Worm (Caenorhabditis elegans) whole organism, midembryonic: Measurements from ENCODE around the gene idpp-5.
A peak's percentile ranks its signal among the peaks of the same experiment; 100 is the strongest.

Experiments used
- T22C8.4 ChIP-seq: fragments of 200-800 bp; sonication (Bioruptor generic); IDR thresholded peaks from 2 replicates; pipeline ENCODE4 v1.3.6; 2022; ENCODE audit warnings: missing genetic modification characterization, missing compliant biosample characterization
- cog-1 ChIP-seq: sonication (generic microtip); optimal IDR thresholded peaks from 2 replicates; lab custom pipeline; 2016; ENCODE audit warnings: missing genetic modification characterization, missing compliant biosample characterization
- flt-1 ChIP-seq: fragments of 200-800 bp; sonication (Bioruptor generic); IDR thresholded peaks from 2 replicates; pipeline ENCODE4 v1.3.6; 2022; ENCODE audit warnings: missing genetic modification characterization, missing compliant biosample characterization
- klf-2 ChIP-seq: fragments of 200-800 bp; sonication (Bioruptor generic); conservative IDR thresholded peaks from 2 replicates; pipeline ENCODE4 v1.3.6; 2022; ENCODE audit warnings: missing genetic modification reagents, missing genetic modification characterization, missing compliant biosample characterization
- med-1 ChIP-seq: sonication (generic microtip); optimal IDR thresholded peaks from 2 replicates; lab custom pipeline; 2017; ENCODE audit warnings: missing genetic modification characterization, mild to moderate bottlenecking, missing compliant biosample characterization, antibody characterized with exemption, missing genetic modification reagents; ENCODE audit not compliant: insufficient read depth
- ref-1 ChIP-seq: fragments of 200-800 bp; sonication (Bioruptor generic); conservative IDR thresholded peaks from 2 replicates; pipeline ENCODE4 v1.3.6; 2022; ENCODE audit warnings: missing genetic modification reagents, missing genetic modification characterization, missing compliant biosample characterization
- tab-1 ChIP-seq: fragments of 200-800 bp; sonication (Bioruptor generic); IDR thresholded peaks from 2 replicates; pipeline ENCODE4 v1.3.6; 2022; ENCODE audit warnings: missing genetic modification characterization, missing compliant biosample characterization
- ztf-23 ChIP-seq: fragments of 200-800 bp; sonication (Bioruptor generic); IDR thresholded peaks from 2 replicates; pipeline ENCODE4 v1.3.6; 2022; ENCODE audit warnings: missing genetic modification reagents, missing genetic modification characterization, missing compliant biosample characterization
- ztf-29 ChIP-seq: fragments of 200-800 bp; sonication (Bioruptor generic); IDR thresholded peaks from 2 replicates; pipeline ENCODE4 v1.3.6; 2022; ENCODE audit warnings: missing genetic modification reagents, missing genetic modification characterization, missing compliant biosample characterization

Gene idpp-5

ce11 chrX:3795642-3796041 lies 3.0 kb upstream of the idpp-5 start, which contains the start of gene F35A5.5:
TSS of gene F35A5.5 (minus strand) at chrX:3795742.
- no peak for TF ChIP-seq ref-1 (GFP tag; lab: Robert Waterston, UW)
- TF ChIP-seq ztf-29 (GFP tag; lab: Robert Waterston, UW): no peak
- no peak for TF ChIP-seq flt-1 (GFP tag; lab: Robert Waterston, UW)
- no peak for TF ChIP-seq tab-1 (GFP tag; lab: Robert Waterston, UW)
- TF ChIP-seq klf-2 (GFP tag; lab: Robert Waterston, UW): no peak
- no peak for TF ChIP-seq T22C8.4
- TF ChIP-seq cog-1 (tag; lab: Kevin White, UChicago): no peak
- no peak for TF ChIP-seq ztf-23 (GFP tag; lab: Robert Waterston, UW)
- TF ChIP-seq med-1: no peak

- TF ChIP-seq ref-1 (GFP tag; lab: Robert Waterston, UW) (no peak), tab-1 (GFP tag; lab: Robert Waterston, UW) (no peak), ztf-29 (GFP tag; lab: Robert Waterston, UW) (no peak), T22C8.4 (no peak), klf-2 (GFP tag; lab: Robert Waterston, UW) (no peak), ztf-23 (GFP tag; lab: Robert Waterston, UW) (no peak), cog-1 (tag; lab: Kevin White, UChicago) (no peak), flt-1 (GFP tag; lab: Robert Waterston, UW) (no peak)
Measured at ce11 chrX:3794161-3794560, 1.5 kb upstream of the idpp-5 start.

ce11 chrX:3793389-3793788 lies 774 bp upstream of the idpp-5 start:
- TF ChIP-seq ztf-29 (GFP tag; lab: Robert Waterston, UW): no peak
- TF ChIP-seq flt-1 (GFP tag; lab: Robert Waterston, UW): no peak
- no peak for TF ChIP-seq med-1
- no peak for TF ChIP-seq ref-1 (GFP tag; lab: Robert Waterston, UW)
- no peak for TF ChIP-seq T22C8.4
- no peak for TF ChIP-seq tab-1 (GFP tag; lab: Robert Waterston, UW)
- TF ChIP-seq cog-1 (tag; lab: Kevin White, UChicago): no peak
- no peak for TF ChIP-seq klf-2 (GFP tag; lab: Robert Waterston, UW)

- TF ChIP-seq T22C8.4 (no peak), ztf-29 (GFP tag; lab: Robert Waterston, UW) (no peak), med-1 (no peak), klf-2 (GFP tag; lab: Robert Waterston, UW) (no peak), cog-1 (tag; lab: Kevin White, UChicago) (no peak), ref-1 (GFP tag; lab: Robert Waterston, UW) (no peak), tab-1 (GFP tag; lab: Robert Waterston, UW) (no peak), flt-1 (GFP tag; lab: Robert Waterston, UW) (no peak), ztf-23 (GFP tag; lab: Robert Waterston, UW) (no peak)
Measured at ce11 chrX:3791098-3791497, 1.5 kb downstream of the idpp-5 start.

ce11 chrX:3788483-3788882 lies 4.1 kb downstream of the idpp-5 start:
- no peak for TF ChIP-seq med-1
- 0 out of 2 replicates have a peak, but pooled peaks have one; percentile 6 for TF ChIP-seq tab-1 (GFP tag; lab: Robert Waterston, UW)
- TF ChIP-seq ztf-23 (GFP tag; lab: Robert Waterston, UW): no peak
- no peak for TF ChIP-seq flt-1 (GFP tag; lab: Robert Waterston, UW)
- no peak for TF ChIP-seq ref-1 (GFP tag; lab: Robert Waterston, UW)
- no peak for TF ChIP-seq cog-1 (tag; lab: Kevin White, UChicago)
- TF ChIP-seq klf-2 (GFP tag; lab: Robert Waterston, UW): no peak
- no peak for TF ChIP-seq T22C8.4

- TF ChIP-seq ztf-29 (GFP tag; lab: Robert Waterston, UW): no peak
- TF ChIP-seq ztf-23 (GFP tag; lab: Robert Waterston, UW): no peak
- TF ChIP-seq flt-1 (GFP tag; lab: Robert Waterston, UW): no peak
- no peak for TF ChIP-seq med-1
- TF ChIP-seq T22C8.4: no peak
- no peak for TF ChIP-seq ref-1 (GFP tag; lab: Robert Waterston, UW)
- TF ChIP-seq cog-1 (tag; lab: Kevin White, UChicago): no peak
- no peak for TF ChIP-seq klf-2 (GFP tag; lab: Robert Waterston, UW)
- no peak for TF ChIP-seq tab-1 (GFP tag; lab: Robert Waterston, UW)
Measured at ce11 chrX:3787431-3788076, 5.1 kb downstream of the idpp-5 start, which contains the start of gene pmpl-1. TSS of gene pmpl-1 (plus strand) at chrX:3788026.

- TF ChIP-seq tab-1 (GFP tag; lab: Robert Waterston, UW) (no peak), flt-1 (GFP tag; lab: Robert Waterston, UW) (no peak), ztf-29 (GFP tag; lab: Robert Waterston, UW) (no peak), ztf-23 (GFP tag; lab: Robert Waterston, UW) (no peak), T22C8.4 (no peak), med-1 (no peak), ref-1 (GFP tag; lab: Robert Waterston, UW) (no peak), cog-1 (tag; lab: Kevin White, UChicago) (no peak), klf-2 (GFP tag; lab: Robert Waterston, UW) (no peak)
Measured at ce11 chrX:3785111-3785808, 7.4 kb downstream of the idpp-5 start.

- no peak for TF ChIP-seq med-1
- TF ChIP-seq klf-2 (GFP tag; lab: Robert Waterston, UW): no peak
- no peak for TF ChIP-seq ref-1 (GFP tag; lab: Robert Waterston, UW)
- no peak for TF ChIP-seq ztf-23 (GFP tag; lab: Robert Waterston, UW)
- TF ChIP-seq flt-1 (GFP tag; lab: Robert Waterston, UW): no peak
- TF ChIP-seq tab-1 (GFP tag; lab: Robert Waterston, UW): no peak
- TF ChIP-seq ztf-29 (GFP tag; lab: Robert Waterston, UW): no peak
- no peak for TF ChIP-seq cog-1 (tag; lab: Kevin White, UChicago)
- no peak for TF ChIP-seq T22C8.4
Measured at ce11 chrX:3783659-3784058, 9.0 kb downstream of the idpp-5 start.

- TF ChIP-seq ztf-23 (GFP tag; lab: Robert Waterston, UW): no peak
- TF ChIP-seq tab-1 (GFP tag; lab: Robert Waterston, UW): no peak
- no peak for TF ChIP-seq cog-1 (tag; lab: Kevin White, UChicago)
- no peak for TF ChIP-seq T22C8.4
- TF ChIP-seq ref-1 (GFP tag; lab: Robert Waterston, UW): no peak
- no peak for TF ChIP-seq ztf-29 (GFP tag; lab: Robert Waterston, UW)
- no peak for TF ChIP-seq med-1
- TF ChIP-seq flt-1 (GFP tag; lab: Robert Waterston, UW): no peak
- no peak for TF ChIP-seq klf-2 (GFP tag; lab: Robert Waterston, UW)
Measured at ce11 chrX:3781040-3781439, 11.6 kb downstream of the idpp-5 start, which contains the start of gene marg-1. TSS of gene marg-1 (minus strand) at chrX:3781140.
